Fruit fly (Drosophila melanogaster) whole organism, pupa: Measurements from ENCODE around the gene TTLL15.

Source experiments
- CG15710 ChIP-seq: fragments of 200-800 bp; sonication (Bioruptor generic); optimal IDR thresholded peaks from 2 replicates; lab custom pipeline; 2018; ENCODE audit warnings: missing biosample characterization, mild to moderate bottlenecking, missing genetic modification characterization, moderate library complexity
- Pif1A ChIP-seq: fragments of 200-800 bp; sonication (Bioruptor generic); optimal IDR thresholded peaks from 3 replicates; lab custom pipeline; 2016; ENCODE audit warnings: missing biosample characterization, missing genetic modification characterization

DNA sequence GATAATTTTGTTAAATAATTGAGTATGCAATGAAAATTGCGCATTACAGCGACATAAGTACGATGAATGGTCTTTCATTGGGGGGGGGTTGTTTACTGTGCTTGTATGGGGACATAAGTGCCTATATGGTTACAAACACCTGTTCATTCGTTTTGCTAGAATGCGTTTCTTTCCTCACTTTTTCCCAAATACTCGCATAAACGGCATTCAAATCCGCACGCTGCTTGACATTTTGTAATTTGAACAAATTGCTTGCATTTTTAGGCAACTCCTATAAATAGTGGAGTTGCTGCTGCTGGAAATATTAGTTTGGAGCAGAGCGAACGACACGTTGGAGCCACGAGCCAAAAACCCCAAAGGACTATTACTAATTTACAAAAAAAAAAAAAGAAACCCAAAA is 35.8 kb upstream of the TTLL15 start, which contains the start of gene Desi:
- TF ChIP-seq Pif1A: no peak
- TF ChIP-seq CG15710: no peak
